Fruit fly (Drosophila melanogaster): Measurements from ENCODE around the gene Ugt36A1.
A peak's percentile ranks its signal among the peaks of the same experiment; 100 is the strongest.

Gene Ugt36A1

DNA sequence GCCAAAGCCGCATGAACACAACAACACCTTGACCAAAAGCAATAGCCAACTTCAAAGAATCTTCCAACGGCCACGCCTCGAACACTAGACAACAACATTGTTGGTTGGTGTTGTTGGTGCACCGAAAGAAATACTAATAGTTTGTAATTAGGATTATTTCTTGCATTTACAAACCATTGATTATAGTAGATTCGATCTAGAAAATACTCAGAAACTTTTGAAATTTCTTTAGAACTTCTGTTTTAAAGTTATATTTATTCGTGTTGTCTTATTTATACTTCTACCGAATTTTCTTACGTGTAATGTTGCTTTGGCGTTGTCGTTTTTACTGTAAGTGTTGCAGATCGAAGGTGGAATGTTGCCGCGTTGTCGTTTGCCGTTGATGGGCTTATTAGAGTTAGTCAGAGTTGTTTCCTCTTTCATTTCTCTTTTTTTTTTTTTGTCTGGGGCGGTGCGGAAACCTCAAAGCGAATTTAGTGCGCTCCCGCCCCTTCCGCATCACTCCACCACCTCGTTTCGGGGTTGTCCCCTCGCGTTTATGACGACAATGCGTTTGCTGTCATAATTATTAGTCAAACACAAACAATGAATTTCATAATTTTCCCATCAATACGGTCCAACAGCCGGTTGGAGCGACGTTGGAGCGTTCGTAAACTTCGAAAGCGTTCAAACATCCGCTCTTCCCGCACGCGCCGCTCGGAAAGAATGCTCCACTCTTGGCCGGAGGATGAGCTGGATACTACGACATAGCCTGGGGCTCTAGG is 43.0 kb upstream of the Ugt36A1 start, which contains the start of gene CG43815 (continued):
- TF ChIP-seq kay (GFP tag; optimal IDR thresholded peaks at IDR 0.05) (no peak), CG12744 (GFP tag; optimal IDR thresholded peaks at IDR 0.05) (no peak), sd (tag; optimal IDR thresholded peaks at IDR 0.05) (no peak), dati (GFP tag; IDR thresholded peaks at IDR 0.05) (0 out of 2 replicates have a peak, but pooled peaks have one; percentile 37), tup (GFP tag; optimal IDR thresholded peaks at IDR 0.05) (no peak), lilli (GFP tag; optimal IDR thresholded peaks at IDR 0.05) (no peak), NK7.1 (GFP tag; optimal IDR thresholded peaks at IDR 0.05) (no peak), fd96Cb (tag; optimal IDR thresholded peaks at IDR 0.05) (no peak), row (GFP tag; IDR thresholded peaks at IDR 0.05) (no peak), gsb (GFP tag; IDR thresholded peaks at IDR 0.05) (no peak), CG3838 (GFP tag; optimal IDR thresholded peaks at IDR 0.05) (peak; percentile 6), CG10209 (GFP tag; optimal IDR thresholded peaks at IDR 0.05) (no peak), Rfx (GFP tag; IDR thresholded peaks at IDR 0.05) (no peak), CG15696 (tag; optimal IDR thresholded peaks at IDR 0.05) (no peak), crc (GFP tag; optimal IDR thresholded peaks at IDR 0.05) (no peak), CG7745 (tag; optimal IDR thresholded peaks at IDR 0.05) (no peak), CG2202 (tag; optimal IDR thresholded peaks at IDR 0.05) (no peak), CG12391 (tag; optimal IDR thresholded peaks at IDR 0.05) (peak; percentile 17), CG2875 (GFP tag; optimal IDR thresholded peaks at IDR 0.05) (peak; percentile 33), CG10147 (GFP tag; optimal IDR thresholded peaks at IDR 0.05) (no peak), CG17912 (GFP tag; optimal IDR thresholded peaks at IDR 0.05) (no peak), sqz (GFP tag; optimal IDR thresholded peaks at IDR 0.05) (no peak), CG34224 (GFP tag; IDR thresholded peaks at IDR 0.05; ENCODE audit: partially characterized antibody) (no peak), Dad (GFP tag; optimal IDR thresholded peaks at IDR 0.05) (no peak), chinmo (GFP tag; IDR thresholded peaks at IDR 0.05; ENCODE audit: partially characterized antibody) (no peak), unc-4 (GFP tag; IDR thresholded peaks at IDR 0.05; ENCODE audit: partially characterized antibody) (no peak), CG6272 (GFP tag; IDR thresholded peaks at IDR 0.05) (no peak), CG8359 (GFP tag; optimal IDR thresholded peaks at IDR 0.05; ENCODE audit: borderline replicate concordance) (no peak), CG6254 (GFP tag; optimal IDR thresholded peaks at IDR 0.05) (no peak), H2.0 (GFP tag; IDR thresholded peaks at IDR 0.05) (no peak), Blimp-1 (GFP tag; optimal IDR thresholded peaks at IDR 0.05) (peak; percentile 9), ind (GFP tag; optimal IDR thresholded peaks at IDR 0.05) (no peak), CG2712 (tag; optimal IDR thresholded peaks at IDR 0.05) (peak; percentile 31), usp (GFP tag; optimal IDR thresholded peaks at IDR 0.05) (no peak), H15 (GFP tag; IDR thresholded peaks at IDR 0.05) (no peak), CG15601 (tag; optimal IDR thresholded peaks at IDR 0.05) (no peak), slbo (GFP tag; IDR thresholded peaks at IDR 0.05) (no peak), onecut (GFP tag; IDR thresholded peaks at IDR 0.05) (no peak), CG1603 (tag; optimal IDR thresholded peaks at IDR 0.05) (peak; percentile 5), ken (GFP tag; IDR thresholded peaks at IDR 0.05) (peak; percentile 42; the same call in 1 of the 3 replicates), CG4707 (GFP tag; optimal IDR thresholded peaks at IDR 0.05) (no peak), CG11504 (tag; optimal IDR thresholded peaks at IDR 0.05) (peak; percentile 67), Hr51 (GFP tag; optimal IDR thresholded peaks at IDR 0.05) (no peak), Atf3 (GFP tag; optimal IDR thresholded peaks at IDR 0.05) (no peak), CG1024 (GFP tag; IDR thresholded peaks at IDR 0.05) (no peak), pzg (GFP tag; optimal IDR thresholded peaks at IDR 0.05) (no peak), Oaz (GFP tag; IDR thresholded peaks at IDR 0.05) (no peak), crp (GFP tag; optimal IDR thresholded peaks at IDR 0.05) (no peak), Antp (GFP tag; optimal IDR thresholded peaks at IDR 0.05) (no peak)
